Fruit fly (Drosophila melanogaster): ENCODE results near the gene CG13005.

Gene CG13005

DNA sequence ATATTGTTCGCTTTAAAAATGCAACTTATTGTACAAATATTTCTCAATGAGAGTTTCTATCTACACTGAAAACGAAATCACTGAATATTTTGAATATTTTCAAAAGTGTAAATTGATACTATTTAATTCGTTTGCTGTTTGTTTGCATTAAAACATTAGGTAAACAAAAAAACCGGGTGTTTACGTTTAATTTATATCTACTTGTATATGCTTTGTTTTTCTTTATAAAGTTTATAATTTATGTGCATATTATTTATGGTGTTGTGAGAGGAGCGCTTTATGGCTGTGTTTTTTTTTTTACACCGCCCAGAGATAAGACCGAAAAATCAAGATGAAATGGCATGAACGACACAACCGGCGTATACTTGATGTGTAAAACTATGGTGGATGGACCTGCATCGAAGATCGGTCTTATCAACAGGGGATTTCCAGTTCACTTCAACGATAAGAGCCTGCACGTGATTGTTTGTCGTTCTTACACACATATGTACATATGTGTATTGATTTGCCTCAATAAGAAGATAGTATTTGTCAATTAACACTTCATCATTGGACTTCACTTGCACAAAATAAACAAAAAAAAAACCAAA, 26.1 kb downstream of the CG13005 start:
- TF ChIP-seq CG2120 (GFP tag; optimal IDR thresholded peaks at IDR 0.05) (peak; percentile 35), unpg (GFP tag; optimal IDR thresholded peaks at IDR 0.05) (peak; percentile 34), Ets65A (GFP tag) (peak; percentile 31), CG34376 (GFP tag; optimal IDR thresholded peaks at IDR 0.05) (peak; percentile 44), gem (tag; optimal IDR thresholded peaks at IDR 0.05) (peak; percentile 39), grau (tag; optimal IDR thresholded peaks at IDR 0.05) (peak; percentile 13), dmrt99B (tag; optimal IDR thresholded peaks at IDR 0.05) (peak; percentile 27), Oli (tag; optimal IDR thresholded peaks at IDR 0.05) (no peak), CG10321 (GFP tag; IDR thresholded peaks at IDR 0.05) (no peak), Atf6 (GFP tag; IDR thresholded peaks at IDR 0.05) (peak; percentile 25; the same call in 1 of the 2 replicates), chinmo (GFP tag; IDR thresholded peaks at IDR 0.05; ENCODE audit: partially characterized antibody) (0 out of 4 replicates have a peak, but pooled peaks have one; percentile 20), CG11398 (GFP tag; optimal IDR thresholded peaks at IDR 0.05) (no peak), sens (GFP tag) (peak; percentile 42), Blimp-1 (GFP tag; optimal IDR thresholded peaks at IDR 0.05) (peak; percentile 6), lilli (GFP tag; optimal IDR thresholded peaks at IDR 0.05) (no peak), bsh (GFP tag; optimal IDR thresholded peaks at IDR 0.05) (peak in 1 of 2 experiments; percentile 12), hkb (optimal IDR thresholded peaks at IDR 0.05) (no peak), hkb (GFP tag; IDR thresholded peaks at IDR 0.05) (peak; percentile 28; the same call in 1 of the 2 replicates), CG15514 (GFP tag; optimal IDR thresholded peaks at IDR 0.05) (peak; percentile 4), en (GFP tag; optimal IDR thresholded peaks at IDR 0.05) (no peak), Side (GFP tag; optimal IDR thresholded peaks at IDR 0.05) (no peak), CG7839 (tag; optimal IDR thresholded peaks at IDR 0.05) (peak; percentile 18), Hr51 (GFP tag; optimal IDR thresholded peaks at IDR 0.05) (peak in 1 of 2 experiments; percentile 46), Sox102F (GFP tag; optimal IDR thresholded peaks at IDR 0.05) (peak; percentile 55), cwo (GFP tag; optimal IDR thresholded peaks at IDR 0.05) (peak; percentile 59), sd (tag; optimal IDR thresholded peaks at IDR 0.05) (peak; percentile 5), lab (GFP tag; optimal IDR thresholded peaks at IDR 0.05) (peak; percentile 23), vvl (GFP tag; IDR thresholded peaks at IDR 0.05) (peak; percentile 53), CG4730 (GFP tag; IDR thresholded peaks at IDR 0.05) (0 out of 2 replicates have a peak, but pooled peaks have one; percentile 13), row (GFP tag; IDR thresholded peaks at IDR 0.05) (peak; percentile 31; the same call in 1 of the 3 replicates), Vsx1 (GFP tag; optimal IDR thresholded peaks at IDR 0.05) (no peak), CG3281 (GFP tag; optimal IDR thresholded peaks at IDR 0.05) (no peak), exex (tag; optimal IDR thresholded peaks at IDR 0.05) (no peak), Fer1 (GFP tag; optimal IDR thresholded peaks at IDR 0.05) (peak; percentile 19), CG31441 (GFP tag; IDR thresholded peaks at IDR 0.05) (0 out of 2 replicates have a peak, but pooled peaks have one; percentile 27), HLH3B (GFP tag; IDR thresholded peaks at IDR 0.05) (no peak), PHDP (tag; optimal IDR thresholded peaks at IDR 0.05) (peak; percentile 33), CG2678 (tag; optimal IDR thresholded peaks at IDR 0.05) (peak; percentile 44), CG11723 (GFP tag; optimal IDR thresholded peaks at IDR 0.05) (no peak), CG15269 (tag; optimal IDR thresholded peaks at IDR 0.05) (peak; percentile 41), mld (GFP tag; IDR thresholded peaks at IDR 0.05; ENCODE audit: partially characterized antibody) (no peak), CG11504 (tag; optimal IDR thresholded peaks at IDR 0.05) (peak; percentile 35), knrl (GFP tag; IDR thresholded peaks at IDR 0.05; ENCODE audit: partially characterized antibody) (no peak), Abd-B (GFP tag; optimal IDR thresholded peaks at IDR 0.05) (peak; percentile 20), CG12391 (tag; optimal IDR thresholded peaks at IDR 0.05) (peak; percentile 4), CG7556 (GFP tag; optimal IDR thresholded peaks at IDR 0.05) (peak; percentile 4), Drgx (GFP tag; IDR thresholded peaks at IDR 0.05) (peak; percentile 13; the same call in 1 of the 2 replicates), CG6654 (GFP tag; optimal IDR thresholded peaks at IDR 0.05) (no peak)

Measured in whole organism, embryonic.